Worm (Caenorhabditis elegans) whole organism, early embryonic: ENCODE measurements around the gene repo-1.

Source experiments
- aly-1 ChIP-seq: sonication (generic microtip); optimal IDR thresholded peaks from 2 replicates; lab custom pipeline; 2016; ENCODE audit warnings: missing genetic modification characterization, missing compliant biosample characterization
- ama-1 ChIP-seq: fragments of 150-350 bp; optimal IDR thresholded peaks from 2 replicates; lab custom pipeline; 2014
- hmbx-1 ChIP-seq: sonication (generic microtip); optimal IDR thresholded peaks from 2 replicates; lab custom pipeline; 2016; ENCODE audit warnings: mild to moderate bottlenecking, missing genetic modification characterization, missing compliant biosample characterization
- hnd-1 ChIP-seq: sonication (generic microtip); optimal IDR thresholded peaks from 2 replicates; lab custom pipeline; 2016; ENCODE audit warnings: missing genetic modification characterization, missing compliant biosample characterization
- pes-1 ChIP-seq: fragments of 200-800 bp; sonication (Bioruptor generic); IDR thresholded peaks from 2 replicates; pipeline ENCODE4 v1.3.6; 2022; ENCODE audit warnings: missing genetic modification reagents, missing genetic modification characterization, missing compliant biosample characterization
- sea-1 ChIP-seq: fragments of 200-800 bp; sonication (Bioruptor generic); conservative IDR thresholded peaks from 2 replicates; pipeline ENCODE4 v1.3.6; 2022; ENCODE audit warnings: missing genetic modification characterization, missing compliant biosample characterization

DNA sequence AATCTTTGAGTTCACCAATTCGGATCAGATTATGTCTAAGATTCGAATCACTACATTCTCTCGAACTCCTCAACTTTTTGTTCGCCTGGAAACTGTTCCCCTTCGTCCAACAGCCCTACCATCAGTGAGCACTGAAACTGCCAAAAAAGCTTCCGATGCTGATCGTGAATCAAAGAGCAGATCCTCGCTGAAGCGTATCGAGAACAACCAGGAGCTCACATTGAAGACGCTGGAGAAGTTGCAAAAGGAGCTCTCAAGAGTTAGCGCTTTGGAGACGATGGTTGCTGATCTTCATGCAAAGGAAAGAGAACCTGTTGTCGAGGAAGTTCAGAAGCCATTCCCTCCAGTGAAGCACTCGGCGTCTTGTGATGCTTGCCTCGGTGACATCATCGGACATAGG is 49.5 kb upstream of the repo-1 start:
- TF ChIP-seq pes-1 (GFP tag; lab: Robert Waterston, UW): no peak
- TF ChIP-seq sea-1 (GFP tag; lab: Robert Waterston, UW): no peak
- TF ChIP-seq aly-1: no peak
- TF ChIP-seq ama-1: no peak
- no peak for TF ChIP-seq hmbx-1
- TF ChIP-seq hnd-1 (tag; lab: Kevin White, UChicago): no peak
